Fruit fly (Drosophila melanogaster): ENCODE data around the gene Pli.

dm6 chr3R:23874752-23875151 lies 15.1 kb downstream of the Pli start:
- no peak for TF ChIP-seq pan (optimal IDR thresholded peaks at IDR 0.05)
- no peak for TF ChIP-seq psq (optimal IDR thresholded peaks at IDR 0.05)

Measured in whole organism.